Fruit fly (Drosophila melanogaster) whole organism, embryonic: ENCODE measurements around the gene CG3165.

ENCODE experiments used
- Antp ChIP-seq: fragments of 200-800 bp; sonication (Bioruptor generic); optimal IDR thresholded peaks from 3 replicates; lab custom pipeline; 2016; ENCODE audit warnings: missing biosample characterization, missing genetic modification characterization
- Asciz ChIP-seq: fragments of 200-800 bp; sonication (Bioruptor generic); optimal IDR thresholded peaks from 2 replicates; lab custom pipeline; 2017; ENCODE audit warnings: missing biosample characterization, mild to moderate bottlenecking, missing genetic modification characterization, missing genetic modification reagents
- Atf3 ChIP-seq: fragments of 200-800 bp; sonication (Bioruptor generic); optimal IDR thresholded peaks from 3 replicates; lab custom pipeline; 2016; ENCODE audit warnings: missing biosample characterization, missing genetic modification characterization
- Awh ChIP-seq: fragments of 200-800 bp; sonication (Bioruptor generic); IDR thresholded peaks from 2 replicates; pipeline ENCODE4, ENCODE4 v1.3.6; 2022; ENCODE audit warnings: missing biosample characterization, missing genetic modification characterization
- BEAF-32 ChIP-seq: fragments of 200-800 bp; sonication (Bioruptor generic); optimal IDR thresholded peaks from 3 replicates; lab custom pipeline; 2017; ENCODE audit warnings: missing biosample characterization, missing genetic modification characterization, mild to moderate bottlenecking, moderate library complexity, missing genetic modification reagents
- BtbVII ChIP-seq: fragments of 200-800 bp; sonication (Bioruptor generic); optimal IDR thresholded peaks from 3 replicates; lab custom pipeline; 2017; ENCODE audit warnings: missing biosample characterization, mild to moderate bottlenecking, missing genetic modification characterization
- CG10654 ChIP-seq: fragments of 200-800 bp; sonication (Bioruptor generic); optimal IDR thresholded peaks from 2 replicates; lab custom pipeline; 2016; ENCODE audit warnings: missing biosample characterization, missing genetic modification characterization
- CG11398 ChIP-seq: fragments of 200-800 bp; sonication (Bioruptor generic); optimal IDR thresholded peaks from 2 replicates; lab custom pipeline; 2016; ENCODE audit warnings: missing biosample characterization, missing genetic modification characterization
- CG12942 ChIP-seq: fragments of 200-800 bp; sonication (Bioruptor generic); optimal IDR thresholded peaks from 3 replicates; lab custom pipeline; 2016; ENCODE audit warnings: missing biosample characterization, missing genetic modification characterization
- CG13424 ChIP-seq: fragments of 200-800 bp; sonication (Bioruptor generic); optimal IDR thresholded peaks from 2 replicates; lab custom pipeline; 2019; ENCODE audit warnings: missing biosample characterization, mild to moderate bottlenecking, missing genetic modification characterization, moderate library complexity
- CG1602 ChIP-seq: fragments of 200-800 bp; sonication (Bioruptor generic); optimal IDR thresholded peaks from 3 replicates; lab custom pipeline; 2016; ENCODE audit warnings: missing biosample characterization, missing genetic modification characterization
- CG17328 ChIP-seq: fragments of 200-800 bp; sonication (Bioruptor generic); IDR thresholded peaks from 2 replicates; pipeline ENCODE4 v1.3.6; 2022; ENCODE audit warnings: missing biosample characterization, missing genetic modification characterization
- CG3281 ChIP-seq: fragments of 200-800 bp; sonication (Bioruptor generic); optimal IDR thresholded peaks from 3 replicates; lab custom pipeline; 2017; ENCODE audit warnings: missing biosample characterization, mild to moderate bottlenecking, missing genetic modification characterization
- CG42726 ChIP-seq: fragments of 200-800 bp; sonication (Bioruptor generic); IDR thresholded peaks from 2 replicates; pipeline ENCODE4 v1.3.6; 2022; ENCODE audit warnings: missing biosample characterization, missing genetic modification characterization; ENCODE audit not compliant: partially characterized antibody
- CG4328 ChIP-seq: fragments of 200-800 bp; sonication (Bioruptor generic); optimal IDR thresholded peaks from 3 replicates; lab custom pipeline; 2017; ENCODE audit warnings: missing biosample characterization, missing genetic modification reagents, missing genetic modification characterization
- CG4707 ChIP-seq: fragments of 200-800 bp; sonication (Bioruptor generic); optimal IDR thresholded peaks from 2 replicates; lab custom pipeline; 2018; ENCODE audit warnings: missing biosample characterization, mild to moderate bottlenecking, missing genetic modification characterization, moderate library complexity
- CG6175 ChIP-seq: fragments of 200-800 bp; sonication (Bioruptor generic); IDR thresholded peaks from 3 replicates; pipeline ENCODE4 v1.3.6; 2022; ENCODE audit warnings: missing biosample characterization, missing genetic modification characterization
- CG8281 ChIP-seq: fragments of 200-800 bp; sonication (Bioruptor generic); optimal IDR thresholded peaks from 2 replicates; lab custom pipeline; 2018; ENCODE audit warnings: missing biosample characterization, mild to moderate bottlenecking, missing genetic modification characterization, moderate library complexity
- CG8944 ChIP-seq: fragments of 200-800 bp; sonication (Bioruptor generic); optimal IDR thresholded peaks from 3 replicates; lab custom pipeline; 2016; ENCODE audit warnings: missing biosample characterization, missing genetic modification characterization
- CG9727 ChIP-seq: fragments of 200-800 bp; sonication (Bioruptor generic); optimal IDR thresholded peaks from 3 replicates; lab custom pipeline; 2017; ENCODE audit warnings: missing biosample characterization, mild to moderate bottlenecking, missing genetic modification characterization
- CG9876 ChIP-seq: fragments of 200-800 bp; sonication (Bioruptor generic); optimal IDR thresholded peaks from 2 replicates; lab custom pipeline; 2016; ENCODE audit warnings: missing biosample characterization, missing genetic modification characterization
- D19B ChIP-seq: fragments of 200-800 bp; sonication (Bioruptor generic); optimal IDR thresholded peaks from 2 replicates; lab custom pipeline; 2017; ENCODE audit warnings: missing biosample characterization, mild to moderate bottlenecking, missing genetic modification characterization
- Dbx ChIP-seq: fragments of 200-800 bp; sonication (Bioruptor generic); IDR thresholded peaks from 3 replicates; pipeline ENCODE4 v1.3.6; 2022; ENCODE audit warnings: missing biosample characterization, missing genetic modification characterization
- Dll ChIP-seq: fragments of 200-800 bp; sonication (Bioruptor generic); IDR thresholded peaks from 4 replicates; pipeline ENCODE4 v1.3.6; 2022; ENCODE audit warnings: missing biosample characterization, missing genetic modification characterization; ENCODE audit not compliant: partially characterized antibody
- E2f2 ChIP-seq: fragments of 200-800 bp; sonication (Bioruptor generic); IDR thresholded peaks from 2 replicates; pipeline ENCODE4 v1.3.6; 2022; ENCODE audit warnings: missing biosample characterization, missing genetic modification characterization
- GATAe ChIP-seq: fragments of 200-800 bp; sonication (Bioruptor generic); conservative IDR thresholded peaks from 2 replicates; pipeline ENCODE4 v1.3.6; 2022; ENCODE audit warnings: missing biosample characterization, missing genetic modification characterization
- Hmx ChIP-seq: fragments of 200-800 bp; sonication (Bioruptor generic); optimal IDR thresholded peaks from 2 replicates; lab custom pipeline; 2016; ENCODE audit warnings: missing biosample characterization, missing genetic modification characterization
- MBD-R2 ChIP-seq: fragments of 200-800 bp; sonication (Bioruptor generic); IDR thresholded peaks from 2 replicates; pipeline ENCODE4 v1.3.6; 2022; ENCODE audit warnings: missing biosample characterization, missing genetic modification characterization
- Mad ChIP-seq: fragments of 200-800 bp; sonication (Bioruptor generic); optimal IDR thresholded peaks from 2 replicates; lab custom pipeline; 2016; ENCODE audit warnings: missing biosample characterization, missing genetic modification characterization
- Mes4 ChIP-seq: fragments of 200-800 bp; sonication (Bioruptor generic); optimal IDR thresholded peaks from 2 replicates; lab custom pipeline; 2016; ENCODE audit warnings: missing biosample characterization, missing genetic modification characterization
- Nf-YC ChIP-seq: fragments of 200-800 bp; optimal IDR thresholded peaks from 3 replicates; lab custom pipeline; 2019; ENCODE audit warnings: missing biosample characterization, mild to moderate bottlenecking, missing genetic modification characterization, moderate library complexity
- Rx ChIP-seq: fragments of 200-800 bp; sonication (Bioruptor generic); IDR thresholded peaks from 2 replicates; pipeline ENCODE4 v1.3.6; 2022; ENCODE audit warnings: missing biosample characterization, missing genetic modification characterization
- Sry-δ ChIP-seq: fragments of 200-800 bp; sonication (Bioruptor generic); optimal IDR thresholded peaks from 2 replicates; lab custom pipeline; 2016; ENCODE audit warnings: missing biosample characterization, missing genetic modification characterization
- az2 ChIP-seq: fragments of 200-800 bp; sonication (Bioruptor generic); optimal IDR thresholded peaks from 3 replicates; lab custom pipeline; 2016; ENCODE audit warnings: missing biosample characterization, missing genetic modification characterization
- bab2 ChIP-seq: fragments of 200-800 bp; sonication (Bioruptor generic); optimal IDR thresholded peaks from 2 replicates; lab custom pipeline; 2016; ENCODE audit warnings: missing biosample characterization, missing genetic modification characterization
- bigmax ChIP-seq: fragments of 200-800 bp; sonication (Bioruptor generic); optimal IDR thresholded peaks from 2 replicates; lab custom pipeline; 2018; ENCODE audit warnings: missing biosample characterization, mild to moderate bottlenecking, missing genetic modification characterization
- btn ChIP-seq: fragments of 200-800 bp; sonication (Bioruptor generic); optimal IDR thresholded peaks from 2 replicates; lab custom pipeline; 2016; ENCODE audit warnings: missing biosample characterization, missing genetic modification characterization
- caup ChIP-seq: fragments of 200-800 bp; sonication (Bioruptor generic); optimal IDR thresholded peaks from 3 replicates; lab custom pipeline; 2017; ENCODE audit warnings: missing biosample characterization, mild to moderate bottlenecking, missing genetic modification characterization, moderate library complexity; ENCODE audit not compliant: severe bottlenecking
- dan ChIP-seq: fragments of 200-800 bp; sonication (Bioruptor generic); IDR thresholded peaks from 2 replicates; pipeline ENCODE4 v1.3.6; 2022; ENCODE audit warnings: missing biosample characterization, missing genetic modification characterization
- en ChIP-seq: fragments of 200-800 bp; sonication (Bioruptor generic); optimal IDR thresholded peaks from 2 replicates; lab custom pipeline; 2016; ENCODE audit warnings: missing biosample characterization, missing genetic modification characterization
- h ChIP-seq: fragments of >200 bp; optimal IDR thresholded peaks from 2 replicates; lab custom pipeline; 2017
- her ChIP-seq: fragments of 200-800 bp; sonication (Bioruptor generic); optimal IDR thresholded peaks from 2 replicates; lab custom pipeline; 2016; ENCODE audit warnings: missing biosample characterization, missing genetic modification characterization
- hth ChIP-seq: fragments of >200 bp; optimal IDR thresholded peaks from 2 replicates; lab custom pipeline; 2017; ENCODE audit warnings: inconsistent platforms
- mam ChIP-seq: fragments of 200-800 bp; sonication (Bioruptor generic); optimal IDR thresholded peaks from 3 replicates; lab custom pipeline; 2016; ENCODE audit warnings: missing biosample characterization, missing genetic modification characterization
- onecut ChIP-seq: fragments of 200-800 bp; sonication (Bioruptor generic); IDR thresholded peaks from 2 replicates; pipeline ENCODE4 v1.3.6; 2022; ENCODE audit warnings: missing biosample characterization, missing genetic modification characterization
- peb ChIP-seq: fragments of 200-800 bp; sonication (Bioruptor generic); IDR thresholded peaks from 2 replicates; pipeline ENCODE4 v1.3.6; 2022; ENCODE audit warnings: missing biosample characterization, missing genetic modification characterization
- pnt ChIP-seq: fragments of 200-800 bp; sonication (Bioruptor generic); optimal IDR thresholded peaks from 3 replicates; lab custom pipeline; 2016; ENCODE audit warnings: missing biosample characterization, missing genetic modification characterization
- rib ChIP-seq: fragments of 200-800 bp; sonication (Bioruptor generic); IDR thresholded peaks from 2 replicates; pipeline ENCODE4 v1.3.6; 2022; ENCODE audit warnings: missing biosample characterization, missing genetic modification characterization
- schlank ChIP-seq: fragments of 200-800 bp; sonication (Bioruptor generic); optimal IDR thresholded peaks from 2 replicates; lab custom pipeline; 2018; ENCODE audit warnings: missing biosample characterization, mild to moderate bottlenecking, missing genetic modification characterization
- sens ChIP-seq: fragments of 200-800 bp; sonication (Bioruptor generic); peaks from one replicate; lab custom pipeline; 2016; ENCODE audit warnings: missing biosample characterization, missing genetic modification characterization
- sna ChIP-seq: fragments of 200-800 bp; sonication (Bioruptor generic); IDR thresholded peaks from 2 replicates; pipeline ENCODE4 v1.3.6; 2022; ENCODE audit warnings: missing biosample characterization, missing genetic modification characterization; ENCODE audit not compliant: partially characterized antibody
- vnd ChIP-seq: fragments of 200-800 bp; sonication (Bioruptor generic); IDR thresholded peaks from 3 replicates; pipeline ENCODE4 v1.3.6; 2022; ENCODE audit warnings: missing biosample characterization, missing genetic modification characterization; ENCODE audit not compliant: partially characterized antibody

CG3165 gene

DNA sequence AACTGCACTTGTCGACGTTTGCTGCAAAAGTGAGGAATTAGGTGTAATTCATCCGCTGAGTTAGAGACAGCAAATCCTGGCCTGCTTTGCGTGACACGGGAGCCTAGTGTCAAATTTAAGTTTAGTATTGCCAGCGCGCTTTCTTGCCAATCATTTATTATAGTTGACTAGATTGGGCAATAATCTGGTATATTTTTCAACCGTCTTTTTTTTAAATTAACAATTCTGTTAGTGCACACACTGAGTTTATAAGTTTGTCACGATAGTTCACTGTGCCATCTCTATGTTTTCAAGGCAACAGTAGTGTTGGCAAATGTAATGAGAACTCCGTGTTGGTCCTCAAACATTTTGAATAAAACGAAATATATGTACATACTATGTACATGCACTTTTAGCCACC lies at the start of gene CG3165, which contains the start of gene CG9641 (continued):
- TF ChIP-seq mam (GFP tag; lab: Kevin White, UChicago), result peak; percentile 94
- peak; percentile 98 for TF ChIP-seq vnd (GFP tag; lab: Robert Waterston, UW)
- TF ChIP-seq Mad (GFP tag; lab: Kevin White, UChicago), result peak; percentile 88
- TF ChIP-seq bab2 (GFP tag; lab: Kevin White, UChicago), result peak; percentile 90
- TF ChIP-seq bigmax (GFP tag; lab: Kevin White, UChicago), result no peak
- peak; percentile 52 for TF ChIP-seq schlank (tag; lab: Kevin White, UChicago)
- peak; percentile 68 for TF ChIP-seq CG4707 (GFP tag; lab: Kevin White, UChicago)
- TF ChIP-seq onecut (GFP tag; lab: Robert Waterston, UW), result peak; percentile 75
- TF ChIP-seq her, result peak; percentile 80
- peak; percentile 64; the same call in 1 of the 2 replicates for TF ChIP-seq Awh (GFP tag; lab: Robert Waterston, UW)
- no peak for TF ChIP-seq rib
- peak; percentile 82 for TF ChIP-seq CG1602 (GFP tag; lab: Kevin White, UChicago)
- TF ChIP-seq CG8281 (tag; lab: Kevin White, UChicago), result no peak
- TF ChIP-seq en (GFP tag; lab: Kevin White, UChicago), result peak; percentile 59
- TF ChIP-seq GATAe, result no peak; the same call in 1 of the 2 replicates
- TF ChIP-seq Asciz, result no peak
- no peak for TF ChIP-seq Hmx
- TF ChIP-seq caup (GFP tag; lab: Kevin White, UChicago), result peak; percentile 83
- TF ChIP-seq h (lab: Kevin White, UChicago), result no peak
- peak; percentile 81 for TF ChIP-seq CG10654
- TF ChIP-seq peb (GFP tag; lab: Robert Waterston, UW), result peak; percentile 73
- TF ChIP-seq CG13424 (tag; lab: Kevin White, UChicago), result peak; percentile 86
- TF ChIP-seq CG12942 (GFP tag; lab: Kevin White, UChicago), result peak; percentile 85
- TF ChIP-seq sens (GFP tag; lab: Kevin White, UChicago), result peak; percentile 98
- TF ChIP-seq az2 (GFP tag; lab: Kevin White, UChicago), result peak; percentile 89
- no peak for TF ChIP-seq CG6175 (GFP tag; lab: Robert Waterston, UW)
- TF ChIP-seq CG3281 (GFP tag; lab: Kevin White, UChicago), result peak; percentile 76
- TF ChIP-seq D19B, result no peak
- TF ChIP-seq pnt (GFP tag; lab: Kevin White, UChicago), result peak; percentile 90
- TF ChIP-seq BtbVII (GFP tag; lab: Kevin White, UChicago), result no peak
- TF ChIP-seq sna (GFP tag; lab: Robert Waterston, UW), result peak; percentile 99
- peak; percentile 71 for TF ChIP-seq CG17328
- no peak; the same call in 1 of the 2 replicates for TF ChIP-seq CG42726 (GFP tag; lab: Robert Waterston, UW)
- TF ChIP-seq Dbx (GFP tag; lab: Robert Waterston, UW), result peak; percentile 86
- TF ChIP-seq hth, result no peak
- peak; percentile 82 for TF ChIP-seq CG11398 (GFP tag; lab: Kevin White, UChicago)
- TF ChIP-seq dan (GFP tag; lab: Robert Waterston, UW), result peak; percentile 60; the same call in 1 of the 2 replicates
- peak; percentile 80 for TF ChIP-seq CG9727 (GFP tag; lab: Kevin White, UChicago)
- peak; percentile 98 for TF ChIP-seq Sry-δ (GFP tag; lab: Kevin White, UChicago)
- TF ChIP-seq btn (GFP tag; lab: Kevin White, UChicago), result peak; percentile 67
- TF ChIP-seq Atf3 (GFP tag; lab: Kevin White, UChicago), result peak; percentile 80
- peak; percentile 80 for TF ChIP-seq Nf-YC (tag; lab: Kevin White, UChicago)
- TF ChIP-seq Antp (GFP tag; lab: Kevin White, UChicago), result peak; percentile 92
- peak; percentile 53 for TF ChIP-seq CG9876
- peak; percentile 89 for TF ChIP-seq MBD-R2 (GFP tag; lab: Robert Waterston, UW)
- TF ChIP-seq CG8944, result peak; percentile 91
- TF ChIP-seq Rx (GFP tag; lab: Robert Waterston, UW), result peak; percentile 66
- peak; percentile 73 for TF ChIP-seq E2f2 (GFP tag; lab: Robert Waterston, UW)
- TF ChIP-seq BEAF-32 (GFP tag; lab: Kevin White, UChicago), result peak; percentile 95
- TF ChIP-seq Mes4 (GFP tag; lab: Kevin White, UChicago), result peak; percentile 80
- TF ChIP-seq CG4328 (GFP tag; lab: Kevin White, UChicago), result peak; percentile 60
- TF ChIP-seq Dll (GFP tag; lab: Robert Waterston, UW), result peak; percentile 99
